Worm (Caenorhabditis elegans): ENCODE measurements around the gene neg-1.

DNA sequence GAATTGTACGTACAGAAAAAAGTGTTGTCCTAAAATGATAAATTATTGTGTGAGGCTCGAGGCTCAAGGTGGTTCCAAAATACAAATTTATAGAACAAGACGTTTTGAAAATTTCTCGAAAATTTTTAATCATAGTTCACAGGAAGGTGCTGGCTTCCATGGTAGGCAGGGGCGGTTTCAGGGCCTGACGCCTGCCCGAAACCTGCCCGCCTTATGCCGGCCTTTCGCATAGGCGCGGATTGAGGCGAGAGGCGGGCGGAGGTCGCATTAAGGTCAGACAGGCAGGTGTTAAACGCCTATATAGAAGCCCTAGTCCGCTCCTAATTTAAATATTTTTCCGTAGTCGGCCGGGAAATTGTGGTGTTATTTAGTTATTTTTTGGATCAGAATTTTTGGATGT lies 48.4 kb upstream of the neg-1 start:
- no peak for TF ChIP-seq elt-3 (tag; optimal IDR thresholded peaks at IDR 0.05)
- TF ChIP-seq snpc-4 (tag; optimal IDR thresholded peaks at IDR 0.05): no peak
- no peak for TF ChIP-seq zip-8 (tag; optimal IDR thresholded peaks at IDR 0.05)
- TF ChIP-seq blmp-1 (tag; optimal IDR thresholded peaks at IDR 0.05): no peak
- TF ChIP-seq pha-4 (tag; optimal IDR thresholded peaks at IDR 0.05): no peak
- no peak for TF ChIP-seq unc-39 (tag; optimal IDR thresholded peaks at IDR 0.05)
- no peak for TF ChIP-seq ces-1 (GFP tag; optimal IDR thresholded peaks at IDR 0.05)
